Worm (Caenorhabditis elegans): Measurements from ENCODE around the gene cap-2.

ce11 chrII:10867219-10867618, 1.8 kb upstream of the cap-2 start:
- no peak for TF ChIP-seq alr-1 (tag; optimal IDR thresholded peaks at IDR 0.05)
- TF ChIP-seq nhr-23 (tag; optimal IDR thresholded peaks at IDR 0.05) = no peak
- TF ChIP-seq skn-1 (tag; optimal IDR thresholded peaks at IDR 0.05) = no peak
- no peak for TF ChIP-seq aly-2 (tag; optimal IDR thresholded peaks at IDR 0.05)
- TF ChIP-seq blmp-1 (tag; optimal IDR thresholded peaks at IDR 0.05; ENCODE audit: insufficient read depth) = no peak
- no peak for TF ChIP-seq elt-3 (tag; optimal IDR thresholded peaks at IDR 0.05)
- TF ChIP-seq nhr-11 (tag; optimal IDR thresholded peaks at IDR 0.05) = no peak
- no peak for TF ChIP-seq nhr-77 (tag; optimal IDR thresholded peaks at IDR 0.05)
- TF ChIP-seq ztf-4 (tag; optimal IDR thresholded peaks at IDR 0.05) = no peak
- TF ChIP-seq F13H6.1 (tag; optimal IDR thresholded peaks at IDR 0.05) = peak; percentile 59
- no peak for TF ChIP-seq lin-39 (tag; optimal IDR thresholded peaks at IDR 0.05)

All from whole organism, L2 larva.